Worm (Caenorhabditis elegans): ENCODE results near the gene K09C8.2.

- no peak for TF ChIP-seq ztf-11 (tag; optimal IDR thresholded peaks at IDR 0.05)
- no peak for TF ChIP-seq fkh-10 (GFP tag; optimal IDR thresholded peaks at IDR 0.05)
- no peak for TF ChIP-seq ZK546.5 (tag; optimal IDR thresholded peaks at IDR 0.05)
- TF ChIP-seq nhr-12 (tag; optimal IDR thresholded peaks at IDR 0.05), result no peak
- TF ChIP-seq elt-3 (tag; optimal IDR thresholded peaks at IDR 0.05), result no peak
- no peak for TF ChIP-seq hmg-11 (tag; optimal IDR thresholded peaks at IDR 0.05)
- no peak for TF ChIP-seq nhr-25 (tag; optimal IDR thresholded peaks at IDR 0.05)
- TF ChIP-seq pha-4 (tag; optimal IDR thresholded peaks at IDR 0.05), result no peak
- no peak for TF ChIP-seq ama-1 (optimal IDR thresholded peaks at IDR 0.05)
- no peak for TF ChIP-seq fkh-2 (tag; optimal IDR thresholded peaks at IDR 0.05)
- no peak for TF ChIP-seq unc-62 (GFP tag; optimal IDR thresholded peaks at IDR 0.05)
- TF ChIP-seq nhr-237 (tag; optimal IDR thresholded peaks at IDR 0.05), result no peak
These were observed 2.1 kb upstream of the K09C8.2 start for ce11 chrX:10956972-10957678.

Data from whole organism, L3 larva.